Fruit fly (Drosophila melanogaster) whole organism, prepupa: ENCODE measurements around the gene Ino80.
A peak's percentile ranks its signal among the peaks of the same experiment; 100 is the strongest.

Experiments
- CG10631 ChIP-seq: fragments of 200-800 bp; sonication (Bioruptor generic); optimal IDR thresholded peaks from 2 replicates; lab custom pipeline; 2016; ENCODE audit warnings: missing biosample characterization, missing genetic modification characterization
- CG10669 ChIP-seq: fragments of 200-800 bp; sonication (Bioruptor generic); optimal IDR thresholded peaks from 3 replicates; lab custom pipeline; 2018; ENCODE audit warnings: missing biosample characterization, mild to moderate bottlenecking, missing genetic modification characterization, moderate library complexity
- CG11762 ChIP-seq: fragments of 200-800 bp; sonication (Bioruptor generic); optimal IDR thresholded peaks from 3 replicates; lab custom pipeline; 2016; ENCODE audit warnings: missing biosample characterization, missing genetic modification characterization; ENCODE audit not compliant: insufficient read depth
- CG1621 ChIP-seq: fragments of 200-800 bp; sonication (Bioruptor generic); optimal IDR thresholded peaks from 3 replicates; lab custom pipeline; 2018; ENCODE audit warnings: missing biosample characterization, mild to moderate bottlenecking, missing genetic modification characterization
- CG16779 ChIP-seq: fragments of 200-800 bp; sonication (Bioruptor generic); optimal IDR thresholded peaks from 3 replicates; lab custom pipeline; 2017; ENCODE audit warnings: missing biosample characterization, mild to moderate bottlenecking, missing genetic modification characterization
- CG3032 ChIP-seq: fragments of 200-800 bp; optimal IDR thresholded peaks from 2 replicates; lab custom pipeline; 2019; ENCODE audit warnings: missing biosample characterization, mild to moderate bottlenecking, missing genetic modification characterization, moderate library complexity
- CG31627 ChIP-seq: fragments of 200-800 bp; sonication (Bioruptor generic); optimal IDR thresholded peaks from 3 replicates; lab custom pipeline; 2016; ENCODE audit warnings: missing biosample characterization, missing genetic modification characterization
- CG34406 ChIP-seq: fragments of 200-800 bp; sonication (Bioruptor generic); optimal IDR thresholded peaks from 3 replicates; lab custom pipeline; 2016; ENCODE audit warnings: missing biosample characterization, missing genetic modification characterization
- CG3919 ChIP-seq: fragments of 200-800 bp; sonication (Bioruptor generic); optimal IDR thresholded peaks from 3 replicates; lab custom pipeline; 2016; ENCODE audit warnings: missing biosample characterization, missing genetic modification characterization
- CG4318 ChIP-seq: fragments of 200-800 bp; sonication (Bioruptor generic); optimal IDR thresholded peaks from 3 replicates; lab custom pipeline; 2017; ENCODE audit warnings: missing biosample characterization, mild to moderate bottlenecking, missing genetic modification characterization
- CG6276 ChIP-seq: fragments of 200-800 bp; sonication (Bioruptor generic); optimal IDR thresholded peaks from 2 replicates; lab custom pipeline; 2017; ENCODE audit warnings: missing biosample characterization, mild to moderate bottlenecking, missing genetic modification characterization
- CG6792 ChIP-seq: fragments of 200-800 bp; sonication (Bioruptor generic); optimal IDR thresholded peaks from 3 replicates; lab custom pipeline; 2016; ENCODE audit warnings: missing biosample characterization, missing genetic modification characterization
- CG6854 ChIP-seq: fragments of 200-800 bp; sonication (Bioruptor generic); optimal IDR thresholded peaks from 2 replicates; lab custom pipeline; 2017; ENCODE audit warnings: missing biosample characterization, mild to moderate bottlenecking, missing genetic modification characterization
- CG7368 ChIP-seq: fragments of 200-800 bp; sonication (Bioruptor generic); optimal IDR thresholded peaks from 3 replicates; lab custom pipeline; 2016; ENCODE audit warnings: missing biosample characterization, missing genetic modification characterization
- CG9139 ChIP-seq: fragments of 200-800 bp; sonication (Bioruptor generic); optimal IDR thresholded peaks from 3 replicates; lab custom pipeline; 2017; ENCODE audit warnings: missing biosample characterization, mild to moderate bottlenecking, missing genetic modification characterization
- Eip75B ChIP-seq: fragments of 200-800 bp; sonication (Bioruptor generic); optimal IDR thresholded peaks from 3 replicates; lab custom pipeline; 2016; ENCODE audit warnings: missing biosample characterization, missing genetic modification characterization
- Eip78C ChIP-seq: fragments of 200-800 bp; sonication (Bioruptor generic); peaks from one replicate; lab custom pipeline; 2016; ENCODE audit warnings: missing biosample characterization, missing genetic modification characterization
- Ets96B ChIP-seq: fragments of 200-800 bp; optimal IDR thresholded peaks from 2 replicates; lab custom pipeline; 2019; ENCODE audit warnings: missing biosample characterization, mild to moderate bottlenecking, missing genetic modification characterization, moderate library complexity
- Gug ChIP-seq: fragments of 200-800 bp; sonication (Bioruptor generic); IDR thresholded peaks from 2 replicates; pipeline ENCODE4 v1.3.6; 2022; ENCODE audit warnings: missing biosample characterization, missing genetic modification characterization
- Hr38 ChIP-seq: sonication (Bioruptor generic); optimal IDR thresholded peaks from 2 replicates; lab custom pipeline; 2016; ENCODE audit warnings: missing biosample characterization, missing genetic modification characterization
- Hr4 ChIP-seq: fragments of 200-800 bp; sonication (Bioruptor generic); optimal IDR thresholded peaks from 3 replicates; lab custom pipeline; 2016; ENCODE audit warnings: missing biosample characterization, missing genetic modification characterization
- Smox ChIP-seq: fragments of 200-800 bp; sonication (Bioruptor generic); optimal IDR thresholded peaks from 3 replicates; lab custom pipeline; 2016; ENCODE audit warnings: missing biosample characterization, missing genetic modification characterization
- Sox102F ChIP-seq: fragments of 200-800 bp; sonication (Bioruptor generic); optimal IDR thresholded peaks from 2 replicates; lab custom pipeline; 2016; ENCODE audit warnings: missing biosample characterization, mild to moderate bottlenecking, missing genetic modification characterization
- Sox14 ChIP-seq: fragments of 200-800 bp; sonication (Bioruptor generic); optimal IDR thresholded peaks from 3 replicates; lab custom pipeline; 2016; ENCODE audit warnings: missing biosample characterization, missing genetic modification characterization
- acj6 ChIP-seq: fragments of 200-800 bp; sonication (Bioruptor generic); optimal IDR thresholded peaks from 3 replicates; lab custom pipeline; 2016; ENCODE audit warnings: missing biosample characterization, missing genetic modification characterization
- dac ChIP-seq: fragments of 200-800 bp; sonication (Bioruptor generic); optimal IDR thresholded peaks from 2 replicates; lab custom pipeline; 2017; ENCODE audit warnings: missing biosample characterization, mild to moderate bottlenecking, missing genetic modification characterization
- eg ChIP-seq: fragments of 200-800 bp; sonication (Bioruptor generic); IDR thresholded peaks from 3 replicates; pipeline ENCODE4 v1.3.6; 2022; ENCODE audit warnings: missing biosample characterization, missing genetic modification characterization
- esn ChIP-seq: fragments of 200-800 bp; sonication (Bioruptor generic); optimal IDR thresholded peaks from 2 replicates; lab custom pipeline; 2016; ENCODE audit warnings: missing biosample characterization, mild to moderate bottlenecking, missing genetic modification characterization, moderate library complexity
- fd85E ChIP-seq: fragments of 200-800 bp; sonication (Bioruptor generic); optimal IDR thresholded peaks from 3 replicates; lab custom pipeline; 2016; ENCODE audit warnings: missing biosample characterization, missing genetic modification characterization
- fkh ChIP-seq: fragments of 200-800 bp; sonication (Bioruptor generic); optimal IDR thresholded peaks from 3 replicates; lab custom pipeline; 2017; ENCODE audit warnings: missing biosample characterization, mild to moderate bottlenecking, missing genetic modification characterization, moderate library complexity
- net ChIP-seq: fragments of 200-800 bp; sonication (Bioruptor generic); optimal IDR thresholded peaks from 3 replicates; lab custom pipeline; 2016; ENCODE audit warnings: missing biosample characterization, missing genetic modification characterization
- salr ChIP-seq, 2 experiments: fragments of 200-800 bp; sonication (Bioruptor generic); optimal IDR thresholded peaks; 3 replicates each; lab custom pipeline; 2016 to 2018; ENCODE audit warnings: missing biosample characterization in 2 of 2, missing genetic modification characterization in 2 of 2, mild to moderate bottlenecking in 1 of 2
- ss ChIP-seq, 2 experiments: fragments of 200-800 bp; sonication (Bioruptor generic); optimal IDR thresholded peaks; 2 replicates in 1 of 2; 3 replicates in 1 of 2; lab custom pipeline; 2017 to 2018; ENCODE audit warnings: mild to moderate bottlenecking in 2 of 2, missing biosample characterization in 2 of 2, missing genetic modification characterization in 2 of 2, moderate library complexity in 1 of 2
- vri ChIP-seq: fragments of 200-800 bp; sonication (Bioruptor generic); optimal IDR thresholded peaks from 3 replicates; lab custom pipeline; 2016; ENCODE audit warnings: missing biosample characterization, mild to moderate bottlenecking, missing genetic modification characterization

The Ino80 gene

DNA sequence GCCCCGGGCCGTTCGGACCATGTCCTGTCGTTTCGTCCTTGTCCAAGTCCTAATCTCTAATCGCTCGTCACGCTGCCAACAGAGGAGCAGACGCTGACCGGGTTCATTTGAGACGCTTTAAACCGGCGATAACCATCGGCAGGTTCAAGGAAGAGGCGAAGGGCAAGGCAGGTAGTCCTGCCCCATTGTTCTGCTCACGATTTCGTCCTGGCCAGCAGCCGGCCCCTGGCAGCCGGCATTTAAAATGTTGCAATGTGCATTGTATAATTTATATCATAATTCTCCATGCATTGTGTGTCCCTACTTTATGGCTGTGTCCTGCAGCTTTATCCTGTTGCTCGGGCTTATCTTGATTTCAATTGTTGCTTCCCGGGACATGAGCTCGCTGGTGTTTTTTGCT lies 57.7 kb downstream of the Ino80 start:
- TF ChIP-seq Ets96B (tag; lab: Kevin White, UChicago): no peak
- no peak for TF ChIP-seq CG10631
- no peak for TF ChIP-seq vri (GFP tag; lab: Kevin White, UChicago)
- TF ChIP-seq CG7368 (GFP tag; lab: Kevin White, UChicago): no peak
- no peak for TF ChIP-seq esn (GFP tag; lab: Kevin White, UChicago)
- TF ChIP-seq CG6854 (GFP tag; lab: Kevin White, UChicago): no peak
- no peak for TF ChIP-seq CG34406 (GFP tag; lab: Kevin White, UChicago)
- no peak for TF ChIP-seq Sox14 (GFP tag; lab: Kevin White, UChicago)
- TF ChIP-seq Gug (GFP tag; lab: Robert Waterston, UW): no peak
- no peak for TF ChIP-seq CG1621 (tag; lab: Kevin White, UChicago)
- no peak for TF ChIP-seq ss (GFP tag; optimal IDR thresholded peaks at IDR 0.05; lab: Kevin White, UChicago)
- TF ChIP-seq Eip75B (GFP tag; lab: Kevin White, UChicago): no peak
- TF ChIP-seq dac (GFP tag; lab: Kevin White, UChicago): no peak
- no peak for TF ChIP-seq fkh (GFP tag; lab: Kevin White, UChicago)

DNA sequence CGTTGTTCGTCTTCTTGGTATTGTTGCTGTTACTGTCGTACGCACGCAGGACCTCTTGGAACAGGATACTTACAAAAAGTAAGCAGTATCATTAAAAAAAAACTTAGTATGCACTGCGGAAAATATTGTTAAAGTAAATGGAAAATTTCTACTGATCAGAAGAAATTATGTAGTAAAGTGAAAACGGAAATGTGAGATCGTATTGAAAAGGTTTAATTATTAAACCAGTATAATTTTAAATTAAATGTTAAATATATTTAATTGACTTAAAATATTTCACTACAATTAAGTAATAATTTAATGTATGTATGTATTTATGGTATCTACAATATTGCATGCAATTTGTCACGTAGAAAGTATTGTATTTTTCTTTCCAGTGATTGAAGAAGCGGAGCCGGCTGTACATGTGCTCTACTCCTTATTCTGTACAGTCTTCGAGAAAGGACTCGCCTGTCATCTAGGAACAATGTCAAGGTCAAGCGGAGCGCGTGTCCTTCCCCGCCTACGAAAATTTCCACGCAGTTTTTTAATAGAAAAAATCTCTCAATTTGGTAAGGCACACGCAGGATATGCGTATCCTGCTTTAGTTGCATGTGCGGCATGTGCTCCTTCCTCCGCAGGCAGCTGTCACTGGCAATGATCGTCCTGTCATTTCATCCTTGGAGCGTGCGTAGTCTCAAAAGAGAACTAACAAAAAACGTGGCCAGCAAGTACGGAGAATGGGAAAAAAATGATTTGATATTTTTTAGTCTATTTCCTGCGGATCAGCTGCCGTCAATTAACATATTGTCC lies 59.2 kb downstream of the Ino80 start:
- peak; percentile 7 for TF ChIP-seq Eip78C (GFP tag; lab: Kevin White, UChicago)
- no peak for TF ChIP-seq Sox14 (GFP tag; lab: Kevin White, UChicago)
- no peak for TF ChIP-seq Sox102F (GFP tag; lab: Kevin White, UChicago)
- TF ChIP-seq Hr4: no peak
- no peak for TF ChIP-seq CG1621 (tag; lab: Kevin White, UChicago)
- TF ChIP-seq CG11762 (GFP tag; lab: Kevin White, UChicago): no peak
- TF ChIP-seq CG3032 (tag; lab: Kevin White, UChicago): no peak
- no peak for TF ChIP-seq CG10631

DNA sequence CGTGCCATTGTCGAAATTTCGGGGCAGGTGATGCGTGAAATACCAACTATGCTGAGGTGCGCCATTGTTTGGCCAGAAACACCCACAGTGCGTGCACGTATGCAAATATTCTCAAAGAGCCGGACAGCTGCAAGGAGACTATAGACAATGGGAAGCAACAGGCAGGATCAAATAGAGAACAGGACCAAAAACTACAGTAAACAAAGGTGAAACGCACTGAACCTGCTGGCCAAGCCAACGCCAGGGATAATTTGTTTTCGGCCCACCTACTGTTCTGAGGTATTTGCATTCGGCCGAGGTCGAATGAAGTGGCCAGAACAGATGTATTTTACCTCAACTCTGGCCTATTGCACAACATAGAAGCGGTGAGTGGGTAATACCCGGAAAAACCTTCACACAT lies 61.2 kb downstream of the Ino80 start:
- TF ChIP-seq fkh (GFP tag; lab: Kevin White, UChicago): no peak
- no peak for TF ChIP-seq CG6792 (GFP tag; lab: Kevin White, UChicago)

DNA sequence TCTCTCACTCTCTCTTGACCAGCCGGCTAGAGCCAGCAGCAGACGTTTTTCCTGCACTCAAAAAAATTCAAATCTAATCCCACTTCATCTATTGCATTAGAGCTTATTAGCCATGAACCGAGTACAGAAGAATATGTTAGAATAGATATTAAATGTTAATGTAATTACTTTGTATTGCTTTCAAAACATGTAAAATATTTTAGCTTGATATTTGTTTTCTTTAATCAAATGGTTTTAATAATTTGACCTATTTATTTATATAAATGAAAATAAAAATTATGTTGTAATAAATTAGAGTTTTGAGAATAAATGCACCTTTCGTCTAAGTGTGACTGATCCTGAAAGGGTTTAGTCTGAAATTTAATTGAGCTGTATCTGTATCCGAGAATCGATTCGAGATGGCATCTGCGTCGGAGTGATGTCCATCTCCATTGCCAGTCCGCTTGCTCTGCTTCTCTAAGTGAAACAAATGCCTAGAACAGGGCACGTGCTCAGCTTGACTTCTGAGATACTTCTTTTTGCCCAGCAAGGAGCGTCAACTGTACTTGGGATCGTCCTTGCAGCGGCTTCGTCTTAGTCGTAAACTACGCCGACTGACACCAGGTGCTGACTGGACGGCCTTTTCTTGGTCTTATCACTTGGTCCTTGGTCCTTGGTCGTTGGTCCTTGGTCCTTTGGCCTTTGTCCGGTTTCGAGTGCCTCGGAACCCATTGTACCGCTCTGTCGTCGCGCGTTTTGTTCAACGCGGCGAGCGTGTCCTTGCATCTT lies 62.5 kb downstream of the Ino80 start:
- TF ChIP-seq CG16779 (tag; lab: Kevin White, UChicago) (no peak), Smox (GFP tag; lab: Kevin White, UChicago) (no peak), CG6792 (GFP tag; lab: Kevin White, UChicago) (no peak), CG9139 (GFP tag; lab: Kevin White, UChicago) (no peak), salr (GFP tag; optimal IDR thresholded peaks at IDR 0.05; lab: Kevin White, UChicago) (no peak), dac (GFP tag; lab: Kevin White, UChicago) (no peak), net (no peak), fd85E (GFP tag; lab: Kevin White, UChicago) (no peak), Sox14 (GFP tag; lab: Kevin White, UChicago) (no peak), Hr38 (GFP tag; lab: Kevin White, UChicago) (no peak), CG3919 (GFP tag; lab: Kevin White, UChicago) (no peak), CG31627 (GFP tag; lab: Kevin White, UChicago) (no peak), CG3032 (tag; lab: Kevin White, UChicago) (no peak), acj6 (GFP tag; lab: Kevin White, UChicago) (no peak), Sox102F (GFP tag; lab: Kevin White, UChicago) (no peak), esn (GFP tag; lab: Kevin White, UChicago) (no peak), CG10669 (GFP tag; lab: Kevin White, UChicago) (no peak), CG6276 (GFP tag; lab: Kevin White, UChicago) (no peak), eg (GFP tag; lab: Robert Waterston, UW) (no peak), CG4318 (GFP tag; lab: Kevin White, UChicago) (no peak)
